Worm (Caenorhabditis elegans): ENCODE measurements around the gene H04M03.3.

The H04M03.3 gene

ce11 chrIV:5877246-5877645 is 14.1 kb upstream of the H04M03.3 start, which contains the start of gene srv-21:
srv-21 (minus strand) TSS chrIV:5877346.
- TF ChIP-seq lin-11 (tag; optimal IDR thresholded peaks at IDR 0.05) (no peak), ceh-30 (tag; optimal IDR thresholded peaks at IDR 0.05) (no peak), ceh-9 (tag; optimal IDR thresholded peaks at IDR 0.05) (no peak), mec-3 (tag; optimal IDR thresholded peaks at IDR 0.05; ENCODE audit: borderline replicate concordance) (no peak), npax-4 (tag; optimal IDR thresholded peaks at IDR 0.05) (no peak), tbx-7 (tag; optimal IDR thresholded peaks at IDR 0.05) (no peak), ceh-45 (GFP tag; IDR thresholded peaks at IDR 0.05) (no peak), syd-9 (tag; optimal IDR thresholded peaks at IDR 0.05) (no peak), tbx-2 (tag; optimal IDR thresholded peaks at IDR 0.05) (no peak), nfya-1 (tag; optimal IDR thresholded peaks at IDR 0.05) (no peak), ttx-3 (tag; optimal IDR thresholded peaks at IDR 0.05) (no peak), unc-86 (tag; optimal IDR thresholded peaks at IDR 0.05) (no peak), elt-2 (tag; optimal IDR thresholded peaks at IDR 0.05) (no peak), ztf-16 (tag; optimal IDR thresholded peaks at IDR 0.05) (no peak), ceh-19 (GFP tag; optimal IDR thresholded peaks at IDR 0.05) (no peak), K09A11.1 (tag; optimal IDR thresholded peaks at IDR 0.05; ENCODE audit: insufficient read depth) (no peak), F13H6.1 (tag; optimal IDR thresholded peaks at IDR 0.05) (no peak), hlh-15 (tag; optimal IDR thresholded peaks at IDR 0.05) (no peak), pag-3 (tag; optimal IDR thresholded peaks at IDR 0.05; ENCODE audit: borderline replicate concordance) (no peak)

DNA sequence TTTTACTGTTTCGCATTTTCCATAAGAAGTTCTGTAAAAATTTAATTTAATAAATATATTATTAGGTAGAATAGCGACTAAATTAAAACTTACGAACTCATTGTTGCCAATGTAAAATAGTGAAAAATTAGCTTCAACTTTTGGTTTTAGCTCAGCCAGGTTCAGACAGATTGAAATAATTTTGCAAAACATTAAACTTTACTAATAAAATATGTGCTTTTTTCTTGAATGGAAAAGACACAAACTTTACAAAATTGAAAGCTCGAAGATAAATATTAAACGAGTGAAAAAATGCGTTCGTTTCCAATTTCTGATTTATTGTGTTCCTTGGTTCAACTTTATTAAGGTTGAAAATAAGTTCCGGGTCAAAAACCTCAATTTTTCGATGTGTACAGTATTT is 11.5 kb upstream of the H04M03.3 start, which contains the start of gene srv-22:
TSS of gene srv-22 (minus strand) at position 101 of the 400 bp plus-strand sequence.
- no peak for TF ChIP-seq sox-2 (GFP tag; IDR thresholded peaks at IDR 0.05)
- no peak for TF ChIP-seq pha-2 (tag; optimal IDR thresholded peaks at IDR 0.05)
- TF ChIP-seq tbx-7 (tag; optimal IDR thresholded peaks at IDR 0.05), result no peak
- TF ChIP-seq dve-1 (tag; optimal IDR thresholded peaks at IDR 0.05), result no peak
- TF ChIP-seq sdc-2 (tag; optimal IDR thresholded peaks at IDR 0.05), result no peak
- TF ChIP-seq ceh-19 (GFP tag; optimal IDR thresholded peaks at IDR 0.05), result no peak
- TF ChIP-seq hlh-8 (tag; optimal IDR thresholded peaks at IDR 0.05), result no peak
- TF ChIP-seq nhr-232 (tag; optimal IDR thresholded peaks at IDR 0.05), result no peak
- TF ChIP-seq rnt-1 (tag; optimal IDR thresholded peaks at IDR 0.05), result no peak
- no peak for TF ChIP-seq ceh-48 (tag; optimal IDR thresholded peaks at IDR 0.05)
- no peak for TF ChIP-seq pat-9 (tag; optimal IDR thresholded peaks at IDR 0.05)

- TF ChIP-seq ama-1 (optimal IDR thresholded peaks at IDR 0.05) (no peak), gmeb-2 (tag; optimal IDR thresholded peaks at IDR 0.05) (no peak), C08G9.2 (tag; optimal IDR thresholded peaks at IDR 0.05) (no peak)
These were observed 6.9 kb upstream of the H04M03.3 start, which contains the start of gene H04M03.11 for ce11 chrIV:5884500-5884899. H04M03.11 (minus strand) TSS chrIV:5884600.

- no peak for TF ChIP-seq ceh-48 (tag; optimal IDR thresholded peaks at IDR 0.05)
- TF ChIP-seq rnt-1 (tag; optimal IDR thresholded peaks at IDR 0.05), result no peak
- TF ChIP-seq hlh-30 (tag; optimal IDR thresholded peaks at IDR 0.05; ENCODE audit: insufficient read depth), result no peak
- no peak for TF ChIP-seq ets-4 (tag; optimal IDR thresholded peaks at IDR 0.05)
- no peak for TF ChIP-seq che-1 (tag; optimal IDR thresholded peaks at IDR 0.05)
- TF ChIP-seq mec-3 (tag; optimal IDR thresholded peaks at IDR 0.05; ENCODE audit: borderline replicate concordance), result no peak
- TF ChIP-seq K02D7.2 (tag; optimal IDR thresholded peaks at IDR 0.05), result no peak
- no peak for TF ChIP-seq pag-3 (tag; optimal IDR thresholded peaks at IDR 0.05; ENCODE audit: borderline replicate concordance)
- no peak for TF ChIP-seq ceh-24 (tag; optimal IDR thresholded peaks at IDR 0.05)
- TF ChIP-seq ztf-16 (tag; optimal IDR thresholded peaks at IDR 0.05), result no peak
These were observed 6.0 kb upstream of the H04M03.3 start, which contains the start of gene glf-1 for ce11 chrIV:5885180-5885887. glf-1 (plus strand) TSS chrIV:5885835.

Data from whole organism, late embryonic.